Worm (Caenorhabditis elegans) whole organism, young adult: ENCODE results near the gene smg-8.

Experiments
- C06A6.2 ChIP-seq: fragments of 200-800 bp; sonication (Bioruptor generic); conservative IDR thresholded peaks from 2 replicates; pipeline ENCODE4 v1.3.6; 2022; ENCODE audit warnings: missing genetic modification characterization, missing compliant biosample characterization
- ama-1 ChIP-seq, 3 experiments: fragments of 150-350 bp in 1 of 3; sonication (generic microtip) in 2 of 3; optimal IDR thresholded peaks; 2 replicates each; lab custom pipeline; 2014 to 2018; ENCODE audit warnings: missing biosample characterization in 2 of 3, missing genetic modification characterization in 2 of 3, missing genetic modification reagents in 2 of 3
- die-1 ChIP-seq: sonication (generic microtip); optimal IDR thresholded peaks from 2 replicates; lab custom pipeline; 2016; ENCODE audit warnings: missing genotype, mild to moderate bottlenecking, missing genetic modification characterization, missing compliant biosample characterization
- dpl-1 ChIP-seq: fragments of 150-350 bp; optimal IDR thresholded peaks from 2 replicates; lab custom pipeline; 2014; ENCODE audit warnings: missing biosample characterization, missing genetic modification reagents, missing genetic modification characterization
- fkh-3 ChIP-seq: sonication (generic microtip); optimal IDR thresholded peaks from 2 replicates; lab custom pipeline; 2016; ENCODE audit warnings: mild to moderate bottlenecking, missing genetic modification characterization, missing compliant biosample characterization
- lsy-27 ChIP-seq: sonication (generic microtip); optimal IDR thresholded peaks from 2 replicates; lab custom pipeline; 2017; ENCODE audit warnings: missing genetic modification characterization, mild to moderate bottlenecking, missing compliant biosample characterization, antibody characterized with exemption, missing genotype, borderline replicate concordance; ENCODE audit not compliant: insufficient read depth
- madf-10 ChIP-seq: sonication (generic microtip); optimal IDR thresholded peaks from 2 replicates; lab custom pipeline; 2016; ENCODE audit warnings: mild to moderate bottlenecking, missing genetic modification characterization, missing compliant biosample characterization
- pha-4 ChIP-seq: fragments of 150-350 bp; sonication (generic microtip); optimal IDR thresholded peaks from 2 replicates; lab custom pipeline; 2014; ENCODE audit warnings: missing biosample characterization, missing genetic modification reagents, missing genetic modification characterization
- repo-1 ChIP-seq: sonication (generic microtip); optimal IDR thresholded peaks from 2 replicates; lab custom pipeline; 2017; ENCODE audit warnings: mild to moderate bottlenecking, missing genetic modification characterization, missing compliant biosample characterization
- snpc-4 ChIP-seq, 5 experiments: fragments of 150-350 bp in 1 of 5; sonication (generic microtip) in 4 of 5; optimal IDR thresholded peaks; 2 replicates each; lab custom pipeline; 2014 to 2018; ENCODE audit warnings: missing genetic modification characterization in 5 of 5, missing biosample characterization in 3 of 5, antibody characterized with exemption in 2 of 5, mild to moderate bottlenecking in 2 of 5, missing compliant biosample characterization in 2 of 5, missing genotype in 2 of 5, moderate library complexity in 2 of 5, missing genetic modification reagents in 1 of 5
- unc-130 ChIP-seq: sonication (generic microtip); optimal IDR thresholded peaks from 2 replicates; lab custom pipeline; 2016; ENCODE audit warnings: missing genetic modification reagents, missing genetic modification characterization, missing compliant biosample characterization
- unc-62 ChIP-seq: fragments of 150-350 bp; optimal IDR thresholded peaks from 2 replicates; lab custom pipeline; 2014; ENCODE audit warnings: missing biosample characterization, missing genetic modification reagents, missing genetic modification characterization

ce11 chrII:14489407-14489806 is 48.2 kb downstream of the smg-8 start, which contains the start of gene vnut-1:
- no peak for TF ChIP-seq dpl-1 (GFP tag; lab: Kevin White, UChicago)
- TF ChIP-seq repo-1 (tag; lab: Kevin White, UChicago): no peak
- TF ChIP-seq snpc-4 (GFP tag; optimal IDR thresholded peaks at IDR 0.05; lab: Kevin White, UChicago): no peak
- no peak for TF ChIP-seq snpc-4 (tag; optimal IDR thresholded peaks at IDR 0.05; lab: Kevin White, UChicago)
- no peak for TF ChIP-seq pha-4 (tag; lab: Kevin White, UChicago)
- TF ChIP-seq unc-62 (GFP tag; lab: Kevin White, UChicago): no peak
- no peak for TF ChIP-seq lsy-27
- TF ChIP-seq die-1 (tag; lab: Kevin White, UChicago): no peak
- no peak for TF ChIP-seq madf-10
- TF ChIP-seq fkh-3 (tag; lab: Kevin White, UChicago): no peak
- no peak for TF ChIP-seq unc-130 (GFP tag; lab: Kevin White, UChicago)
- no peak for TF ChIP-seq C06A6.2 (GFP tag; lab: Robert Waterston, UW)
- no peak for TF ChIP-seq ama-1 (optimal IDR thresholded peaks at IDR 0.05; lab: Kevin White, UChicago)
- no peak for TF ChIP-seq ama-1 (GFP tag; optimal IDR thresholded peaks at IDR 0.05; lab: Kevin White, UChicago)
